Fruit fly (Drosophila melanogaster) whole organism, embryonic: Measurements from ENCODE around the gene CG6766.

Source experiments
- Atf6 ChIP-seq: fragments of 200-800 bp; sonication (Bioruptor generic); IDR thresholded peaks from 2 replicates; pipeline ENCODE4 v1.3.6; 2022; ENCODE audit warnings: missing biosample characterization, missing genetic modification characterization
- CG10147 ChIP-seq: fragments of 200-800 bp; sonication (Bioruptor generic); optimal IDR thresholded peaks from 2 replicates; lab custom pipeline; 2019; ENCODE audit warnings: missing biosample characterization, mild to moderate bottlenecking, missing genetic modification characterization, moderate library complexity
- CG10321 ChIP-seq: fragments of 200-800 bp; sonication (Bioruptor generic); IDR thresholded peaks from 2 replicates; pipeline ENCODE4 v1.3.6; 2022; ENCODE audit warnings: missing biosample characterization, missing genetic modification characterization
- CG10543 ChIP-seq: fragments of 200-800 bp; sonication (Bioruptor generic); optimal IDR thresholded peaks from 3 replicates; lab custom pipeline; 2017; ENCODE audit warnings: missing biosample characterization, mild to moderate bottlenecking, missing genetic modification characterization, moderate library complexity
- CG13287 ChIP-seq: fragments of 200-800 bp; sonication (Bioruptor generic); IDR thresholded peaks from 2 replicates; pipeline ENCODE4 v1.3.6; 2022; ENCODE audit warnings: missing biosample characterization, missing genetic modification characterization; ENCODE audit not compliant: partially characterized antibody
- CG15011 ChIP-seq: fragments of 200-800 bp; sonication (Bioruptor generic); optimal IDR thresholded peaks from 3 replicates; lab custom pipeline; 2018; ENCODE audit warnings: missing biosample characterization, mild to moderate bottlenecking, missing genetic modification characterization
- CG15601 ChIP-seq: fragments of 200-800 bp; sonication (Bioruptor generic); optimal IDR thresholded peaks from 3 replicates; lab custom pipeline; 2019; ENCODE audit warnings: missing biosample characterization, mild to moderate bottlenecking, missing genetic modification characterization, moderate library complexity
- CG1647 ChIP-seq: fragments of 200-800 bp; sonication (Bioruptor generic); optimal IDR thresholded peaks from 3 replicates; lab custom pipeline; 2016; ENCODE audit warnings: missing biosample characterization, missing genetic modification characterization
- CG2116 ChIP-seq: fragments of 200-800 bp; sonication (Bioruptor generic); optimal IDR thresholded peaks from 3 replicates; lab custom pipeline; 2018; ENCODE audit warnings: missing biosample characterization, mild to moderate bottlenecking, missing genetic modification characterization
- CG2712 ChIP-seq: fragments of 200-800 bp; optimal IDR thresholded peaks from 3 replicates; lab custom pipeline; 2019; ENCODE audit warnings: missing biosample characterization, mild to moderate bottlenecking, missing genetic modification characterization, moderate library complexity
- CG31388 ChIP-seq: fragments of 200-800 bp; sonication (Bioruptor generic); optimal IDR thresholded peaks from 2 replicates; lab custom pipeline; 2016; ENCODE audit warnings: missing biosample characterization, missing genetic modification characterization
- CG3407 ChIP-seq: fragments of 200-800 bp; sonication (Bioruptor generic); optimal IDR thresholded peaks from 2 replicates; lab custom pipeline; 2018; ENCODE audit warnings: missing biosample characterization, mild to moderate bottlenecking, missing genetic modification characterization
- CG6254 ChIP-seq: fragments of 200-800 bp; sonication (Bioruptor generic); optimal IDR thresholded peaks from 3 replicates; lab custom pipeline; 2017; ENCODE audit warnings: mild to moderate bottlenecking, missing biosample characterization, missing genetic modification reagents, missing genetic modification characterization
- CG6272 ChIP-seq: fragments of 200-800 bp; sonication (Bioruptor generic); IDR thresholded peaks from 2 replicates; pipeline ENCODE4 v1.3.6; 2022; ENCODE audit warnings: missing biosample characterization, missing genetic modification characterization
- CG7271 ChIP-seq: fragments of 200-800 bp; sonication (Bioruptor generic); optimal IDR thresholded peaks from 2 replicates; lab custom pipeline; 2018; ENCODE audit warnings: missing biosample characterization, mild to moderate bottlenecking, missing genetic modification characterization, moderate library complexity
- CG9437 ChIP-seq: fragments of 200-800 bp; sonication (Bioruptor generic); optimal IDR thresholded peaks from 2 replicates; lab custom pipeline; 2018; ENCODE audit warnings: missing biosample characterization, mild to moderate bottlenecking, missing genetic modification characterization
- CG9817 ChIP-seq: fragments of 200-800 bp; sonication (Bioruptor generic); optimal IDR thresholded peaks from 2 replicates; lab custom pipeline; 2018; ENCODE audit warnings: missing biosample characterization, mild to moderate bottlenecking, missing genetic modification characterization, moderate library complexity
- CG9932 ChIP-seq: fragments of 200-800 bp; sonication (Bioruptor generic); IDR thresholded peaks from 2 replicates; pipeline ENCODE4 v1.3.6; 2022; ENCODE audit warnings: missing biosample characterization, missing genetic modification characterization
- Dbx ChIP-seq: fragments of 200-800 bp; sonication (Bioruptor generic); IDR thresholded peaks from 3 replicates; pipeline ENCODE4 v1.3.6; 2022; ENCODE audit warnings: missing biosample characterization, missing genetic modification characterization
- Dek ChIP-seq: fragments of 200-800 bp; sonication (Bioruptor generic); optimal IDR thresholded peaks from 3 replicates; lab custom pipeline; 2019; ENCODE audit warnings: missing biosample characterization, mild to moderate bottlenecking, missing genetic modification characterization, moderate library complexity
- Dfd ChIP-seq, 2 experiments: fragments of >200 bp; optimal IDR thresholded peaks; 2 replicates each; lab custom pipeline; 2017; ENCODE audit warnings: missing biosample characterization in 2 of 2, missing genetic modification characterization in 2 of 2
- E2f2 ChIP-seq: fragments of 200-800 bp; sonication (Bioruptor generic); IDR thresholded peaks from 2 replicates; pipeline ENCODE4 v1.3.6; 2022; ENCODE audit warnings: missing biosample characterization, missing genetic modification characterization
- Fer3 ChIP-seq: fragments of 200-800 bp; sonication (Bioruptor generic); optimal IDR thresholded peaks from 2 replicates; lab custom pipeline; 2018; ENCODE audit warnings: missing biosample characterization, mild to moderate bottlenecking, missing genetic modification characterization, moderate library complexity
- HLHmδ ChIP-seq: fragments of 200-800 bp; sonication (Bioruptor generic); optimal IDR thresholded peaks from 2 replicates; lab custom pipeline; 2018; ENCODE audit warnings: missing biosample characterization, mild to moderate bottlenecking, missing genetic modification characterization, moderate library complexity
- HmgD ChIP-seq: fragments of 200-800 bp; sonication (Bioruptor generic); optimal IDR thresholded peaks from 3 replicates; lab custom pipeline; 2016; ENCODE audit warnings: missing biosample characterization, missing genetic modification characterization
- Nf-YA ChIP-seq: fragments of 200-800 bp; sonication (Bioruptor generic); IDR thresholded peaks from 2 replicates; pipeline ENCODE4 v1.3.6; 2022; ENCODE audit warnings: missing biosample characterization, missing genetic modification characterization
- PHDP ChIP-seq: fragments of 200-800 bp; sonication (Bioruptor generic); optimal IDR thresholded peaks from 3 replicates; lab custom pipeline; 2018; ENCODE audit warnings: missing biosample characterization, mild to moderate bottlenecking, missing genetic modification characterization, moderate library complexity
- Scr ChIP-seq: fragments of 200-800 bp; sonication (Bioruptor generic); IDR thresholded peaks from 2 replicates; pipeline ENCODE4 v1.3.6; 2022; ENCODE audit warnings: missing biosample characterization, missing genetic modification characterization; ENCODE audit not compliant: partially characterized antibody
- Tbp ChIP-seq: fragments of >200 bp; optimal IDR thresholded peaks from 2 replicates; lab custom pipeline; 2018; ENCODE audit warnings: missing biosample characterization, missing genetic modification characterization
- Xbp1 ChIP-seq: fragments of 200-800 bp; sonication (Bioruptor generic); optimal IDR thresholded peaks from 3 replicates; lab custom pipeline; 2016; ENCODE audit warnings: missing biosample characterization, mild to moderate bottlenecking, missing genetic modification characterization
- amos ChIP-seq: fragments of 200-800 bp; sonication (Bioruptor generic); IDR thresholded peaks from 2 replicates; pipeline ENCODE4 v1.3.6; 2022; ENCODE audit warnings: missing biosample characterization, missing genetic modification characterization; ENCODE audit not compliant: partially characterized antibody
- caup ChIP-seq: fragments of 200-800 bp; sonication (Bioruptor generic); optimal IDR thresholded peaks from 3 replicates; lab custom pipeline; 2017; ENCODE audit warnings: missing biosample characterization, mild to moderate bottlenecking, missing genetic modification characterization, moderate library complexity; ENCODE audit not compliant: severe bottlenecking
- eyg ChIP-seq: fragments of 200-800 bp; sonication (Bioruptor generic); optimal IDR thresholded peaks from 3 replicates; lab custom pipeline; 2016; ENCODE audit warnings: missing biosample characterization, missing genetic modification characterization
- fd96Cb ChIP-seq: fragments of 200-800 bp; sonication (Bioruptor generic); optimal IDR thresholded peaks from 2 replicates; lab custom pipeline; 2018; ENCODE audit warnings: missing biosample characterization, mild to moderate bottlenecking, missing genetic modification characterization, moderate library complexity
- fru ChIP-seq: fragments of >200 bp; optimal IDR thresholded peaks from 2 replicates; lab custom pipeline; 2017
- gfzf ChIP-seq: fragments of 200-800 bp; sonication (Bioruptor generic); optimal IDR thresholded peaks from 2 replicates; lab custom pipeline; 2016; ENCODE audit warnings: missing biosample characterization, mild to moderate bottlenecking, missing genetic modification characterization, moderate library complexity
- ken ChIP-seq: fragments of 200-800 bp; sonication (Bioruptor generic); IDR thresholded peaks from 3 replicates; pipeline ENCODE4 v1.3.6; 2022; ENCODE audit warnings: missing biosample characterization, missing genetic modification characterization
- nau ChIP-seq: fragments of 200-800 bp; sonication (Bioruptor generic); optimal IDR thresholded peaks from 3 replicates; lab custom pipeline; 2017; ENCODE audit warnings: missing biosample characterization, mild to moderate bottlenecking, missing genetic modification characterization, missing genetic modification reagents
- nom ChIP-seq: fragments of 200-800 bp; sonication (Bioruptor generic); optimal IDR thresholded peaks from 2 replicates; lab custom pipeline; 2017; ENCODE audit warnings: missing biosample characterization, missing genetic modification characterization, mild to moderate bottlenecking, moderate library complexity, missing genetic modification reagents
- rib ChIP-seq: fragments of 200-800 bp; sonication (Bioruptor generic); IDR thresholded peaks from 2 replicates; pipeline ENCODE4 v1.3.6; 2022; ENCODE audit warnings: missing biosample characterization, missing genetic modification characterization
- sisA ChIP-seq: fragments of 200-800 bp; sonication (Bioruptor generic); IDR thresholded peaks from 2 replicates; pipeline ENCODE4 v1.3.6; 2022; ENCODE audit warnings: missing biosample characterization, missing genetic modification characterization
- sna ChIP-seq: fragments of 200-800 bp; sonication (Bioruptor generic); IDR thresholded peaks from 2 replicates; pipeline ENCODE4 v1.3.6; 2022; ENCODE audit warnings: missing biosample characterization, missing genetic modification characterization; ENCODE audit not compliant: partially characterized antibody
- sob ChIP-seq: fragments of 200-800 bp; sonication (Bioruptor generic); IDR thresholded peaks from 2 replicates; pipeline ENCODE4 v1.3.6; 2022; ENCODE audit warnings: missing biosample characterization, missing genetic modification characterization
- tap ChIP-seq: fragments of 200-800 bp; optimal IDR thresholded peaks from 3 replicates; lab custom pipeline; 2019; ENCODE audit warnings: missing biosample characterization, mild to moderate bottlenecking, missing genetic modification characterization, moderate library complexity
- tgo ChIP-seq: fragments of 200-800 bp; sonication (Bioruptor generic); IDR thresholded peaks from 3 replicates; pipeline ENCODE4 v1.3.6; 2022; ENCODE audit warnings: missing biosample characterization, missing genetic modification characterization

CG6766 gene

dm6 chr2L:12021193-12021592 lies 19.3 kb downstream of the CG6766 start (continued):
- peak; percentile 29 for TF ChIP-seq CG7271 (tag; lab: Kevin White, UChicago)
- no peak for TF ChIP-seq E2f2 (GFP tag; lab: Robert Waterston, UW)
- TF ChIP-seq CG13287, result no peak
- TF ChIP-seq PHDP (tag; lab: Kevin White, UChicago), result peak; percentile 91
- no peak for TF ChIP-seq Tbp (GFP tag; lab: Kevin White, UChicago)
- TF ChIP-seq CG9932 (GFP tag; lab: Robert Waterston, UW), result no peak
- no peak for TF ChIP-seq tgo
- no peak for TF ChIP-seq Dfd (GFP tag; optimal IDR thresholded peaks at IDR 0.05; lab: Kevin White, UChicago)
- TF ChIP-seq CG10321, result no peak; the same call in 1 of the 2 replicates
- TF ChIP-seq CG6254 (GFP tag; lab: Kevin White, UChicago), result peak; percentile 39
- no peak for TF ChIP-seq Nf-YA (GFP tag; lab: Robert Waterston, UW)
- no peak for TF ChIP-seq Xbp1 (GFP tag; lab: Kevin White, UChicago)
- TF ChIP-seq sob (GFP tag; lab: Robert Waterston, UW), result peak; percentile 60; the same call in 1 of the 2 replicates
- peak; percentile 73 for TF ChIP-seq Fer3 (tag; lab: Kevin White, UChicago)
- peak; percentile 29 for TF ChIP-seq CG9817 (tag; lab: Kevin White, UChicago)
- peak; percentile 83 for TF ChIP-seq Atf6 (GFP tag; lab: Robert Waterston, UW)
- no peak for TF ChIP-seq nau (GFP tag; lab: Kevin White, UChicago)
- no peak for TF ChIP-seq CG9437 (GFP tag; lab: Kevin White, UChicago)
- TF ChIP-seq Dek (tag; lab: Kevin White, UChicago), result peak; percentile 68
- TF ChIP-seq CG6272 (GFP tag; lab: Robert Waterston, UW), result no peak
- no peak for TF ChIP-seq CG31388 (GFP tag; lab: Kevin White, UChicago)
- peak; percentile 80 for TF ChIP-seq CG10543
- TF ChIP-seq Scr (GFP tag; lab: Robert Waterston, UW), result no peak
- TF ChIP-seq sna (GFP tag; lab: Robert Waterston, UW), result no peak
- no peak for TF ChIP-seq amos (GFP tag; lab: Robert Waterston, UW)
- no peak for TF ChIP-seq rib (GFP tag; lab: Robert Waterston, UW)
- TF ChIP-seq HmgD (GFP tag; lab: Kevin White, UChicago), result no peak
- peak; percentile 85 for TF ChIP-seq caup (GFP tag; lab: Kevin White, UChicago)
- peak; percentile 55 for TF ChIP-seq CG2116 (GFP tag; lab: Kevin White, UChicago)
- TF ChIP-seq ken, result no peak
- TF ChIP-seq tap, result peak; percentile 41
- no peak for TF ChIP-seq sisA (GFP tag; lab: Robert Waterston, UW)
- peak; percentile 60 for TF ChIP-seq CG15011 (GFP tag; lab: Kevin White, UChicago)
- peak; percentile 52 for TF ChIP-seq HLHmδ
- no peak for TF ChIP-seq fru (lab: Kevin White, UChicago)
- TF ChIP-seq CG3407 (GFP tag; lab: Kevin White, UChicago), result peak; percentile 87
- peak; percentile 26 for TF ChIP-seq CG2712 (tag; lab: Kevin White, UChicago)
- no peak for TF ChIP-seq gfzf (GFP tag; lab: Kevin White, UChicago)
- no peak for TF ChIP-seq eyg (GFP tag; lab: Kevin White, UChicago)
- no peak for TF ChIP-seq fd96Cb (tag; lab: Kevin White, UChicago)
- peak; percentile 84 for TF ChIP-seq CG15601
- no peak for TF ChIP-seq nom
- peak; percentile 58; the same call in 1 of the 3 replicates for TF ChIP-seq Dbx (GFP tag; lab: Robert Waterston, UW)
- TF ChIP-seq CG10147 (GFP tag; lab: Kevin White, UChicago), result peak; percentile 34
- peak; percentile 33 for TF ChIP-seq CG1647 (GFP tag; lab: Kevin White, UChicago)
